Worm (Caenorhabditis elegans): ENCODE results near the gene egal-1.

DNA sequence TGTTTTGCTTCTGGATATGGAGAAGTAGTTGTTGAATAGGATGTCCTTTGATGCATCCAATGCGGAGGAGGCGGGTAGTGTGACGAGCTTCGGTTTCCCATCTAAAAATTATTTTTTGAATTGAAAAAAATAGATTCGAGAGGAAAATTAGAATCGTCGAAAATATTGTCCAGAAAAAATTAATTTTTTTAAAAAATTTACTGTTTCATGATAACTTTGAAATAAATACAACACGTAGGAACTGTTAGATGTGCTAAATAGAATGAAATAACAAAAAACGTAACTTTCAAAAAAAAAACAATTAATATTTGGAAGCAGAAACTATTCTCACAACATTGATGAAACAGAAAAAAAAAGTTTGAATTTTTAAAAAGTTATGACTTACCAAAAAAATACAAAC, 35.3 kb downstream of the egal-1 start, which contains the start of gene C06E7.4:
- TF ChIP-seq hlh-8 (tag; optimal IDR thresholded peaks at IDR 0.05) (no peak), rnt-1 (tag; optimal IDR thresholded peaks at IDR 0.05) (no peak), dve-1 (tag; optimal IDR thresholded peaks at IDR 0.05) (no peak), hlh-30 (tag; optimal IDR thresholded peaks at IDR 0.05; ENCODE audit: insufficient read depth) (no peak), unc-86 (tag; optimal IDR thresholded peaks at IDR 0.05) (no peak), pag-3 (tag; optimal IDR thresholded peaks at IDR 0.05; ENCODE audit: borderline replicate concordance) (no peak), ceh-24 (tag; optimal IDR thresholded peaks at IDR 0.05) (no peak), ama-1 (optimal IDR thresholded peaks at IDR 0.05) (no peak), madf-2 (tag; optimal IDR thresholded peaks at IDR 0.05) (no peak), pha-4 (tag; optimal IDR thresholded peaks at IDR 0.05) (no peak), nhr-11 (tag; optimal IDR thresholded peaks at IDR 0.05) (no peak), ref-2 (tag; optimal IDR thresholded peaks at IDR 0.05) (no peak), ceh-2 (tag; optimal IDR thresholded peaks at IDR 0.05) (no peak)
